Fruit fly (Drosophila melanogaster) whole organism, pupa: ENCODE measurements around the gene CG14974.
A peak's percentile ranks its signal among the peaks of the same experiment; 100 is the strongest.

Source experiments
- CG10348 ChIP-seq: fragments of 200-800 bp; sonication (Bioruptor generic); IDR thresholded peaks from 2 replicates; pipeline ENCODE4 v1.3.6; 2022; ENCODE audit warnings: missing biosample characterization, missing genetic modification characterization
- CG12605 ChIP-seq: fragments of 200-800 bp; sonication (Bioruptor generic); IDR thresholded peaks from 2 replicates; pipeline ENCODE4 v1.3.6; 2022; ENCODE audit warnings: missing biosample characterization, missing genetic modification characterization
- CG13204 ChIP-seq: fragments of 200-800 bp; sonication (Bioruptor generic); optimal IDR thresholded peaks from 2 replicates; lab custom pipeline; 2018; ENCODE audit warnings: missing biosample characterization, mild to moderate bottlenecking, missing genetic modification characterization, moderate library complexity
- CG14655 ChIP-seq: fragments of 200-800 bp; sonication (Bioruptor generic); optimal IDR thresholded peaks from 3 replicates; lab custom pipeline; 2017; ENCODE audit warnings: mild to moderate bottlenecking, missing biosample characterization, missing genetic modification reagents, missing genetic modification characterization
- CG15710 ChIP-seq: fragments of 200-800 bp; sonication (Bioruptor generic); optimal IDR thresholded peaks from 2 replicates; lab custom pipeline; 2018; ENCODE audit warnings: missing biosample characterization, mild to moderate bottlenecking, missing genetic modification characterization, moderate library complexity
- CG17806 ChIP-seq: fragments of 200-800 bp; sonication (Bioruptor generic); optimal IDR thresholded peaks from 2 replicates; lab custom pipeline; 2018; ENCODE audit warnings: missing biosample characterization, mild to moderate bottlenecking, missing genetic modification characterization, moderate library complexity
- CG32121 ChIP-seq: fragments of 200-800 bp; sonication (Bioruptor generic); IDR thresholded peaks from 2 replicates; pipeline ENCODE4 v1.3.6; 2022; ENCODE audit warnings: missing biosample characterization, missing genetic modification characterization
- CG34367 ChIP-seq: fragments of 200-800 bp; sonication (Bioruptor generic); optimal IDR thresholded peaks from 2 replicates; lab custom pipeline; 2018; ENCODE audit warnings: missing biosample characterization, mild to moderate bottlenecking, missing genetic modification characterization
- CG4496 ChIP-seq: fragments of 200-800 bp; sonication (Bioruptor generic); IDR thresholded peaks from 3 replicates; pipeline ENCODE4 v1.3.6; 2022; ENCODE audit warnings: missing biosample characterization, missing genetic modification characterization
- CG8159 ChIP-seq: fragments of 200-800 bp; sonication (Bioruptor generic); optimal IDR thresholded peaks from 3 replicates; lab custom pipeline; 2018; ENCODE audit warnings: missing biosample characterization, mild to moderate bottlenecking, missing genetic modification characterization, moderate library complexity
- CG8301 ChIP-seq: fragments of 200-800 bp; sonication (Bioruptor generic); optimal IDR thresholded peaks from 2 replicates; lab custom pipeline; 2018; ENCODE audit warnings: missing biosample characterization, mild to moderate bottlenecking, missing genetic modification characterization
- CG9948 ChIP-seq: fragments of 200-800 bp; sonication (Bioruptor generic); optimal IDR thresholded peaks from 2 replicates; lab custom pipeline; 2018; ENCODE audit warnings: missing biosample characterization, mild to moderate bottlenecking, missing genetic modification characterization, moderate library complexity
- D1 ChIP-seq: fragments of 200-800 bp; sonication (Bioruptor generic); optimal IDR thresholded peaks from 2 replicates; lab custom pipeline; 2018; ENCODE audit warnings: missing biosample characterization, mild to moderate bottlenecking, missing genetic modification characterization, moderate library complexity
- EcR ChIP-seq: fragments of 200-800 bp; sonication (Bioruptor generic); optimal IDR thresholded peaks from 3 replicates; lab custom pipeline; 2019; ENCODE audit warnings: missing biosample characterization, missing genetic modification characterization, mild to moderate bottlenecking, moderate library complexity, missing genetic modification reagents
- Ets98B ChIP-seq: fragments of 200-800 bp; sonication (Bioruptor generic); IDR thresholded peaks from 2 replicates; pipeline ENCODE4 v1.3.6; 2022; ENCODE audit warnings: missing biosample characterization, missing genetic modification characterization
- Pif1A ChIP-seq: fragments of 200-800 bp; sonication (Bioruptor generic); optimal IDR thresholded peaks from 3 replicates; lab custom pipeline; 2016; ENCODE audit warnings: missing biosample characterization, missing genetic modification characterization
- Pif1B ChIP-seq: fragments of 200-800 bp; sonication (Bioruptor generic); optimal IDR thresholded peaks from 3 replicates; lab custom pipeline; 2016; ENCODE audit warnings: missing biosample characterization, missing genetic modification characterization
- Snoo ChIP-seq: fragments of 200-800 bp; sonication (Bioruptor generic); optimal IDR thresholded peaks from 3 replicates; lab custom pipeline; 2017; ENCODE audit warnings: missing biosample characterization, mild to moderate bottlenecking, missing genetic modification characterization, inconsistent platforms
- fd96Ca ChIP-seq: fragments of 200-800 bp; sonication (Bioruptor generic); IDR thresholded peaks from 3 replicates; pipeline ENCODE4 v1.3.6; 2022; ENCODE audit warnings: missing biosample characterization, missing genetic modification characterization
- gl ChIP-seq: fragments of 200-800 bp; sonication (Bioruptor generic); optimal IDR thresholded peaks from 2 replicates; lab custom pipeline; 2018; ENCODE audit warnings: missing biosample characterization, mild to moderate bottlenecking, missing genetic modification characterization
- rn ChIP-seq: fragments of 200-800 bp; sonication (Bioruptor generic); IDR thresholded peaks from 2 replicates; pipeline ENCODE4 v1.3.6; 2022; ENCODE audit warnings: missing biosample characterization, missing genetic modification characterization

CG14974 gene

dm6 chr3L:3640916-3641315 is 20.1 kb upstream of the CG14974 start:
- TF ChIP-seq CG8301 (tag; lab: Kevin White, UChicago) (no peak), CG13204 (GFP tag; lab: Kevin White, UChicago) (no peak), CG15710 (tag; lab: Kevin White, UChicago) (no peak), fd96Ca (GFP tag; lab: Robert Waterston, UW) (no peak), Pif1A (GFP tag; lab: Kevin White, UChicago) (no peak), CG34367 (no peak), CG17806 (no peak), EcR (GFP tag; lab: Kevin White, UChicago) (no peak), gl (tag; lab: Kevin White, UChicago) (no peak), Snoo (tag; lab: Kevin White, UChicago) (no peak), CG32121 (GFP tag; lab: Robert Waterston, UW) (no peak), Pif1B (GFP tag; lab: Kevin White, UChicago) (no peak), CG9948 (no peak), CG14655 (GFP tag; lab: Kevin White, UChicago) (no peak), CG12605 (GFP tag; lab: Robert Waterston, UW) (no peak), D1 (tag; lab: Kevin White, UChicago) (no peak), CG10348 (GFP tag; lab: Robert Waterston, UW) (no peak), CG4496 (GFP tag; lab: Robert Waterston, UW) (no peak), rn (no peak), Ets98B (no peak)

dm6 chr3L:3639324-3639723 is 18.5 kb upstream of the CG14974 start:
- TF ChIP-seq CG12605 (GFP tag; lab: Robert Waterston, UW), result no peak
- no peak for TF ChIP-seq EcR (GFP tag; lab: Kevin White, UChicago)
- no peak for TF ChIP-seq rn
- TF ChIP-seq CG13204 (GFP tag; lab: Kevin White, UChicago), result no peak
- no peak for TF ChIP-seq CG9948
- no peak for TF ChIP-seq Pif1B (GFP tag; lab: Kevin White, UChicago)
- TF ChIP-seq gl (tag; lab: Kevin White, UChicago), result no peak
- TF ChIP-seq CG32121 (GFP tag; lab: Robert Waterston, UW), result no peak
- TF ChIP-seq Snoo (tag; lab: Kevin White, UChicago), result no peak
- TF ChIP-seq Ets98B, result no peak
- TF ChIP-seq CG34367, result no peak
- TF ChIP-seq CG14655 (GFP tag; lab: Kevin White, UChicago), result peak; percentile 64
- TF ChIP-seq CG8159 (tag; lab: Kevin White, UChicago), result peak; percentile 33
- TF ChIP-seq Pif1A (GFP tag; lab: Kevin White, UChicago), result no peak
- no peak for TF ChIP-seq D1 (tag; lab: Kevin White, UChicago)
- TF ChIP-seq CG4496 (GFP tag; lab: Robert Waterston, UW), result no peak
- TF ChIP-seq CG8301 (tag; lab: Kevin White, UChicago), result peak; percentile 42
- no peak for TF ChIP-seq CG10348 (GFP tag; lab: Robert Waterston, UW)
- no peak for TF ChIP-seq CG15710 (tag; lab: Kevin White, UChicago)
- TF ChIP-seq CG17806, result peak; percentile 10
- TF ChIP-seq fd96Ca (GFP tag; lab: Robert Waterston, UW), result no peak

- TF ChIP-seq Snoo (tag; lab: Kevin White, UChicago) (no peak), CG10348 (GFP tag; lab: Robert Waterston, UW) (no peak), Ets98B (no peak), CG34367 (peak; percentile 32), Pif1A (GFP tag; lab: Kevin White, UChicago) (peak; percentile 26), CG12605 (GFP tag; lab: Robert Waterston, UW) (no peak), CG8159 (tag; lab: Kevin White, UChicago) (peak; percentile 12), CG17806 (peak; percentile 2), CG13204 (GFP tag; lab: Kevin White, UChicago) (no peak), CG4496 (GFP tag; lab: Robert Waterston, UW) (no peak), fd96Ca (GFP tag; lab: Robert Waterston, UW) (no peak), CG9948 (peak; percentile 54), CG32121 (GFP tag; lab: Robert Waterston, UW) (no peak), rn (no peak), EcR (GFP tag; lab: Kevin White, UChicago) (no peak), CG15710 (tag; lab: Kevin White, UChicago) (peak; percentile 31), gl (tag; lab: Kevin White, UChicago) (no peak), CG14655 (GFP tag; lab: Kevin White, UChicago) (no peak), Pif1B (GFP tag; lab: Kevin White, UChicago) (no peak), D1 (tag; lab: Kevin White, UChicago) (no peak), CG8301 (tag; lab: Kevin White, UChicago) (no peak)
These were observed 17.9 kb upstream of the CG14974 start for dm6 chr3L:3638587-3639312.

- TF ChIP-seq CG13204 (GFP tag; lab: Kevin White, UChicago) (peak; percentile 37), CG10348 (GFP tag; lab: Robert Waterston, UW) (no peak), CG32121 (GFP tag; lab: Robert Waterston, UW) (peak; percentile 73), EcR (GFP tag; lab: Kevin White, UChicago) (peak; percentile 9), CG9948 (peak; percentile 69), D1 (tag; lab: Kevin White, UChicago) (no peak), fd96Ca (GFP tag; lab: Robert Waterston, UW) (peak; percentile 66; the same call in 1 of the 3 replicates), Pif1B (GFP tag; lab: Kevin White, UChicago) (peak; percentile 78), CG8301 (tag; lab: Kevin White, UChicago) (peak; percentile 74), gl (tag; lab: Kevin White, UChicago) (no peak), CG12605 (GFP tag; lab: Robert Waterston, UW) (peak; percentile 58), CG8159 (tag; lab: Kevin White, UChicago) (peak; percentile 83), Pif1A (GFP tag; lab: Kevin White, UChicago) (peak; percentile 59), rn (no peak), CG34367 (peak; percentile 46), Snoo (tag; lab: Kevin White, UChicago) (peak; percentile 42), CG15710 (tag; lab: Kevin White, UChicago) (peak; percentile 66), CG14655 (GFP tag; lab: Kevin White, UChicago) (peak; percentile 82), CG17806 (peak; percentile 82), CG4496 (GFP tag; lab: Robert Waterston, UW) (peak; percentile 72), Ets98B (peak; percentile 53)
These were observed 13.4 kb upstream of the CG14974 start for dm6 chr3L:3634107-3634737.
